Worm (Caenorhabditis elegans) whole organism, L2 larva: ENCODE measurements around the gene ragc-1.

ENCODE experiments used
- C34F6.9 ChIP-seq: fragments of 150-350 bp; optimal IDR thresholded peaks from 2 replicates; lab custom pipeline; 2014; ENCODE audit warnings: missing biosample characterization, missing genetic modification characterization
- F13H6.1 ChIP-seq: sonication (generic microtip); optimal IDR thresholded peaks from 2 replicates; lab custom pipeline; 2016; ENCODE audit warnings: missing genetic modification characterization, missing compliant biosample characterization
- R02D3.7 ChIP-seq: fragments of 150-350 bp; optimal IDR thresholded peaks from 2 replicates; lab custom pipeline; 2014; ENCODE audit warnings: missing biosample characterization, missing genetic modification characterization
- Y55F3AM.14 ChIP-seq: fragments of 200-800 bp; sonication (Bioruptor generic); optimal IDR thresholded peaks from 2 replicates; lab custom pipeline; 2018; ENCODE audit warnings: mild to moderate bottlenecking, missing genetic modification characterization, missing compliant biosample characterization
- ZK546.5 ChIP-seq: sonication (generic microtip); optimal IDR thresholded peaks from 2 replicates; lab custom pipeline; 2017; ENCODE audit warnings: missing biosample characterization, missing genetic modification characterization
- alr-1 ChIP-seq: fragments of 150-350 bp; optimal IDR thresholded peaks from 2 replicates; lab custom pipeline; 2014; ENCODE audit warnings: missing biosample characterization, missing genetic modification characterization
- aly-2 ChIP-seq: fragments of 150-350 bp; optimal IDR thresholded peaks from 2 replicates; lab custom pipeline; 2014; ENCODE audit warnings: missing biosample characterization, missing genetic modification characterization
- ama-1 ChIP-seq: fragments of 150-350 bp; optimal IDR thresholded peaks from 2 replicates; lab custom pipeline; 2018; ENCODE audit warnings: inconsistent platforms
- blmp-1 ChIP-seq: sonication (generic microtip); optimal IDR thresholded peaks from 2 replicates; lab custom pipeline; 2017; ENCODE audit warnings: missing genetic modification characterization, mild to moderate bottlenecking, missing compliant biosample characterization, antibody characterized with exemption, moderate library complexity; ENCODE audit not compliant: insufficient read depth
- ceh-16 ChIP-seq: fragments of 150-350 bp; optimal IDR thresholded peaks from 2 replicates; lab custom pipeline; 2014; ENCODE audit warnings: missing biosample characterization, missing genetic modification characterization
- ceh-82 ChIP-seq: fragments of 150-350 bp; optimal IDR thresholded peaks from 2 replicates; lab custom pipeline; 2014; ENCODE audit warnings: missing biosample characterization, missing genetic modification characterization
- crh-2 ChIP-seq: sonication (generic microtip); optimal IDR thresholded peaks from 2 replicates; lab custom pipeline; 2017; ENCODE audit warnings: missing biosample characterization, missing genetic modification characterization
- dmd-4 ChIP-seq: sonication (generic microtip); optimal IDR thresholded peaks from 2 replicates; lab custom pipeline; 2017; ENCODE audit warnings: missing biosample characterization, missing genetic modification characterization
- egl-27 ChIP-seq: sonication (generic microtip); optimal IDR thresholded peaks from 3 replicates; lab custom pipeline; 2017; ENCODE audit warnings: missing biosample characterization, missing genetic modification reagents, missing genetic modification characterization
- elt-1 ChIP-seq: fragments of 150-350 bp; optimal IDR thresholded peaks from 2 replicates; lab custom pipeline; 2014; ENCODE audit warnings: missing biosample characterization, missing genetic modification characterization
- elt-3 ChIP-seq: sonication (generic microtip); optimal IDR thresholded peaks from 2 replicates; lab custom pipeline; 2017; ENCODE audit warnings: missing biosample characterization, missing genetic modification characterization
- fos-1 ChIP-seq: fragments of 150-350 bp; optimal IDR thresholded peaks from 2 replicates; lab custom pipeline; 2014; ENCODE audit warnings: missing biosample characterization, missing genetic modification characterization
- gmeb-1 ChIP-seq: fragments of 150-350 bp; optimal IDR thresholded peaks from 2 replicates; lab custom pipeline; 2014; ENCODE audit warnings: missing biosample characterization, missing genetic modification characterization
- lin-11 ChIP-seq: fragments of 150-350 bp; sonication (generic microtip); optimal IDR thresholded peaks from 2 replicates; lab custom pipeline; 2014; ENCODE audit warnings: missing biosample characterization, missing genetic modification characterization, inconsistent platforms, mixed read lengths
- lin-13 ChIP-seq: fragments of 150-350 bp; optimal IDR thresholded peaks from 2 replicates; lab custom pipeline; 2014; ENCODE audit warnings: missing biosample characterization, missing genetic modification reagents, missing genetic modification characterization
- lin-39 ChIP-seq: fragments of 150-350 bp; optimal IDR thresholded peaks from 2 replicates; lab custom pipeline; 2014; ENCODE audit warnings: missing biosample characterization, missing genetic modification reagents, missing genetic modification characterization
- lsy-2 ChIP-seq, 2 experiments: fragments of 150-350 bp in 1 of 2; sonication (generic microtip) in 1 of 2; optimal IDR thresholded peaks; 2 replicates each; lab custom pipeline; 2014 to 2017; ENCODE audit warnings: missing biosample characterization in 2 of 2, missing genetic modification characterization in 2 of 2
- mab-5 ChIP-seq: fragments of 150-350 bp; optimal IDR thresholded peaks from 2 replicates; lab custom pipeline; 2014; ENCODE audit warnings: missing biosample characterization, missing genetic modification characterization
- mbf-1 ChIP-seq: sonication (generic microtip); optimal IDR thresholded peaks from 2 replicates; lab custom pipeline; 2017; ENCODE audit warnings: missing biosample characterization, missing genetic modification characterization
- mdl-1 ChIP-seq, 2 experiments: fragments of 150-350 bp in 1 of 2; sonication (generic microtip) in 1 of 2; optimal IDR thresholded peaks; 2 replicates each; lab custom pipeline; 2017; ENCODE audit warnings: missing biosample characterization in 2 of 2, missing genetic modification characterization in 2 of 2
- nhr-10 ChIP-seq: sonication (generic microtip); optimal IDR thresholded peaks from 2 replicates; lab custom pipeline; 2017; ENCODE audit warnings: missing biosample characterization, missing genetic modification characterization
- nhr-11 ChIP-seq: fragments of 150-350 bp; optimal IDR thresholded peaks from 2 replicates; lab custom pipeline; 2014; ENCODE audit warnings: missing biosample characterization, missing genetic modification characterization
- nhr-12 ChIP-seq: fragments of 150-350 bp; optimal IDR thresholded peaks from 2 replicates; lab custom pipeline; 2014; ENCODE audit warnings: missing biosample characterization, missing genetic modification characterization
- nhr-129 ChIP-seq: fragments of 150-350 bp; optimal IDR thresholded peaks from 2 replicates; lab custom pipeline; 2014; ENCODE audit warnings: missing biosample characterization, missing genetic modification characterization
- nhr-21 ChIP-seq: fragments of 150-350 bp; optimal IDR thresholded peaks from 2 replicates; lab custom pipeline; 2014; ENCODE audit warnings: missing biosample characterization, missing genetic modification characterization
- nhr-23 ChIP-seq: fragments of 150-350 bp; optimal IDR thresholded peaks from 2 replicates; lab custom pipeline; 2014; ENCODE audit warnings: missing biosample characterization, missing genetic modification reagents, missing genetic modification characterization
- nhr-237 ChIP-seq: fragments of 150-350 bp; optimal IDR thresholded peaks from 2 replicates; lab custom pipeline; 2014; ENCODE audit warnings: missing biosample characterization, missing genetic modification characterization
- nhr-25 ChIP-seq: fragments of 150-350 bp; sonication (generic microtip); optimal IDR thresholded peaks from 3 replicates; lab custom pipeline; 2014; ENCODE audit warnings: missing biosample characterization, missing genetic modification characterization
- nhr-6 ChIP-seq: fragments of 150-350 bp; optimal IDR thresholded peaks from 2 replicates; lab custom pipeline; 2014; ENCODE audit warnings: missing biosample characterization, missing genetic modification characterization
- nhr-77 ChIP-seq: fragments of 150-350 bp; optimal IDR thresholded peaks from 2 replicates; lab custom pipeline; 2014; ENCODE audit warnings: missing biosample characterization, missing genetic modification characterization
- peb-1 ChIP-seq: fragments of 150-350 bp; optimal IDR thresholded peaks from 2 replicates; lab custom pipeline; 2014; ENCODE audit warnings: missing biosample characterization, missing genetic modification characterization
- sem-4 ChIP-seq: fragments of 150-350 bp; optimal IDR thresholded peaks from 2 replicates; lab custom pipeline; 2014; ENCODE audit warnings: missing biosample characterization, missing genetic modification reagents, missing genetic modification characterization
- skn-1 ChIP-seq: sonication (generic microtip); optimal IDR thresholded peaks from 2 replicates; lab custom pipeline; 2017; ENCODE audit warnings: missing biosample characterization, missing genetic modification characterization
- sma-3 ChIP-seq: sonication (generic microtip); optimal IDR thresholded peaks from 2 replicates; lab custom pipeline; 2016; ENCODE audit warnings: missing genetic modification reagents, missing genetic modification characterization, missing compliant biosample characterization
- sma-9 ChIP-seq, 2 experiments: fragments of 150-350 bp in 1 of 2; sonication (generic microtip) in 1 of 2; optimal IDR thresholded peaks; 2 replicates each; lab custom pipeline; 2014 to 2016; ENCODE audit warnings: missing genetic modification characterization in 2 of 2, mild to moderate bottlenecking in 1 of 2, missing biosample characterization in 1 of 2, missing compliant biosample characterization in 1 of 2, missing genetic modification reagents in 1 of 2, moderate library complexity in 1 of 2
- snpc-4 ChIP-seq: fragments of 150-350 bp; optimal IDR thresholded peaks from 2 replicates; lab custom pipeline; 2014; ENCODE audit warnings: missing biosample characterization, missing genetic modification characterization
- unc-39 ChIP-seq: fragments of 150-350 bp; optimal IDR thresholded peaks from 2 replicates; lab custom pipeline; 2014; ENCODE audit warnings: missing biosample characterization, missing genetic modification characterization
- unc-55 ChIP-seq: fragments of 150-350 bp; sonication (generic microtip); optimal IDR thresholded peaks from 3 replicates; lab custom pipeline; 2014; ENCODE audit warnings: missing biosample characterization, missing genetic modification reagents, missing genetic modification characterization
- unc-62 ChIP-seq: fragments of 150-350 bp; optimal IDR thresholded peaks from 2 replicates; lab custom pipeline; 2014; ENCODE audit warnings: missing biosample characterization, missing genetic modification reagents, missing genetic modification characterization
- zag-1 ChIP-seq: fragments of 150-350 bp; optimal IDR thresholded peaks from 2 replicates; lab custom pipeline; 2014; ENCODE audit warnings: missing biosample characterization, missing genetic modification characterization
- ztf-1 ChIP-seq: fragments of 200-800 bp; sonication (Bioruptor generic); conservative IDR thresholded peaks from 2 replicates; pipeline ENCODE4 v1.3.6; 2022; ENCODE audit warnings: missing genetic modification characterization, missing compliant biosample characterization
- ztf-11 ChIP-seq: sonication (generic microtip); optimal IDR thresholded peaks from 2 replicates; lab custom pipeline; 2017; ENCODE audit warnings: missing biosample characterization, missing genetic modification characterization
- ztf-4 ChIP-seq: fragments of 150-350 bp; optimal IDR thresholded peaks from 2 replicates; lab custom pipeline; 2014; ENCODE audit warnings: missing biosample characterization, missing genetic modification characterization

Gene ragc-1

ce11 chrIV:11638016-11638415 is 33.3 kb upstream of the ragc-1 start, which contains the start of gene rbm-17:
Gene rbm-17 (plus strand): TSS chrIV:11638316.
- no peak for TF ChIP-seq nhr-77
- no peak for TF ChIP-seq F13H6.1 (tag; lab: Kevin White, UChicago)
- TF ChIP-seq nhr-10 (tag; lab: Kevin White, UChicago): no peak
- TF ChIP-seq elt-1: no peak
- TF ChIP-seq unc-62 (GFP tag; lab: Kevin White, UChicago): no peak
- no peak for TF ChIP-seq ztf-1 (GFP tag; lab: Robert Waterston, UW)
- no peak for TF ChIP-seq lin-13 (GFP tag; lab: Kevin White, UChicago)
- no peak for TF ChIP-seq ztf-4
- TF ChIP-seq nhr-23 (tag; lab: Kevin White, UChicago): no peak
- TF ChIP-seq dmd-4 (tag; lab: Kevin White, UChicago): no peak
- TF ChIP-seq nhr-25 (tag; lab: Kevin White, UChicago): no peak
- TF ChIP-seq, all 48 proteins: peak for 0

- TF ChIP-seq R02D3.7 (tag; lab: Kevin White, UChicago): no peak
- no peak for TF ChIP-seq lin-11 (tag; lab: Kevin White, UChicago)
- no peak for TF ChIP-seq fos-1 (tag; lab: Kevin White, UChicago)
- TF ChIP-seq ztf-1 (GFP tag; lab: Robert Waterston, UW): no peak
- TF ChIP-seq nhr-12 (tag; lab: Kevin White, UChicago): no peak
- no peak for TF ChIP-seq elt-1
- no peak for TF ChIP-seq sem-4 (tag; lab: Kevin White, UChicago)
- TF ChIP-seq sma-3 (GFP tag; lab: Kevin White, UChicago): no peak
- TF ChIP-seq nhr-10 (tag; lab: Kevin White, UChicago): no peak
- peak in 1 of 2 experiments; percentile 43 for TF ChIP-seq lsy-2 (tag; optimal IDR thresholded peaks at IDR 0.05; lab: Kevin White, UChicago)
- no peak for TF ChIP-seq mdl-1 (tag; optimal IDR thresholded peaks at IDR 0.05; lab: Kevin White, UChicago)
- TF ChIP-seq nhr-25 (tag; lab: Kevin White, UChicago): peak; percentile 3
- no peak for TF ChIP-seq egl-27 (tag; lab: Kevin White, UChicago)
- peak; percentile 27 for TF ChIP-seq sma-9 (GFP tag; optimal IDR thresholded peaks at IDR 0.05; lab: Kevin White, UChicago)
- TF ChIP-seq sma-9 (tag; optimal IDR thresholded peaks at IDR 0.05; lab: Kevin White, UChicago): no peak
- no peak for TF ChIP-seq nhr-21 (tag; lab: Kevin White, UChicago)
- TF ChIP-seq snpc-4 (tag; lab: Kevin White, UChicago): no peak
- TF ChIP-seq skn-1: no peak
- TF ChIP-seq ceh-82: no peak
- TF ChIP-seq unc-39 (tag; lab: Kevin White, UChicago): no peak
- no peak for TF ChIP-seq lin-39 (tag; lab: Kevin White, UChicago)
- TF ChIP-seq nhr-237: no peak
- no peak for TF ChIP-seq blmp-1
- TF ChIP-seq mbf-1 (tag; lab: Kevin White, UChicago): no peak
- no peak for TF ChIP-seq nhr-11
- no peak for TF ChIP-seq unc-55
- TF ChIP-seq ZK546.5: no peak
- TF ChIP-seq elt-3 (tag; lab: Kevin White, UChicago): no peak
- no peak for TF ChIP-seq ama-1 (lab: Kevin White, UChicago)
- TF ChIP-seq peb-1 (tag; lab: Kevin White, UChicago): no peak
- TF ChIP-seq nhr-6 (tag; lab: Kevin White, UChicago): no peak
- peak; percentile 27 for TF ChIP-seq gmeb-1
- no peak for TF ChIP-seq lin-13 (GFP tag; lab: Kevin White, UChicago)
- TF ChIP-seq nhr-23 (tag; lab: Kevin White, UChicago): no peak
- no peak for TF ChIP-seq alr-1 (tag; lab: Kevin White, UChicago)
- TF ChIP-seq F13H6.1 (tag; lab: Kevin White, UChicago): no peak
- TF ChIP-seq C34F6.9 (tag; lab: Kevin White, UChicago): peak; percentile 10
- no peak for TF ChIP-seq ceh-16 (tag; lab: Kevin White, UChicago)
- no peak for TF ChIP-seq nhr-77
- no peak for TF ChIP-seq aly-2 (tag; lab: Kevin White, UChicago)
- no peak for TF ChIP-seq mab-5 (tag; lab: Kevin White, UChicago)
- peak; percentile 40 for TF ChIP-seq nhr-129 (tag; lab: Kevin White, UChicago)
- no peak for TF ChIP-seq ztf-11
- no peak for TF ChIP-seq Y55F3AM.14 (GFP tag; lab: Kevin White, UChicago)
- no peak for TF ChIP-seq unc-62 (GFP tag; lab: Kevin White, UChicago)
- TF ChIP-seq crh-2 (tag; lab: Kevin White, UChicago): peak; percentile 19
- TF ChIP-seq zag-1 (tag; lab: Kevin White, UChicago): no peak
- no peak for TF ChIP-seq dmd-4 (tag; lab: Kevin White, UChicago)
- TF ChIP-seq ztf-4: no peak
These were observed 31.6 kb upstream of the ragc-1 start, which contains the start of gene F58B3.6 for ce11 chrIV:11636409-11636723. Gene F58B3.6 (plus strand): TSS chrIV:11636648.
